Worm (Caenorhabditis elegans) whole organism, L4/young adult: ENCODE measurements around the gene srx-68.

Experiments
- W03F9.2 ChIP-seq: fragments of 150-350 bp; optimal IDR thresholded peaks from 2 replicates; lab custom pipeline; 2014; ENCODE audit warnings: missing biosample characterization, missing genetic modification characterization
- dao-5 ChIP-seq: sonication (generic microtip); optimal IDR thresholded peaks from 2 replicates; lab custom pipeline; 2016; ENCODE audit warnings: missing genotype, missing genetic modification characterization, moderate library complexity, missing compliant biosample characterization
- him-1 ChIP-seq: sonication (generic microtip); optimal IDR thresholded peaks from 2 replicates; lab custom pipeline; 2016; ENCODE audit warnings: missing genotype, missing genetic modification reagents, missing genetic modification characterization, missing compliant biosample characterization

The srx-68 gene

ce11 chrV:3896018-3896417 lies 16.6 kb upstream of the srx-68 start:
- no peak for TF ChIP-seq dao-5 (tag; lab: Kevin White, UChicago)
- TF ChIP-seq W03F9.2 = no peak
- TF ChIP-seq him-1 (tag; lab: Kevin White, UChicago) = no peak

ce11 chrV:3900102-3900501 lies 12.5 kb upstream of the srx-68 start, which contains the start of gene irld-22:
irld-22 (minus strand) TSS chrV:3900202.
- TF ChIP-seq W03F9.2 (no peak), him-1 (tag; lab: Kevin White, UChicago) (no peak), dao-5 (tag; lab: Kevin White, UChicago) (no peak)

DNA sequence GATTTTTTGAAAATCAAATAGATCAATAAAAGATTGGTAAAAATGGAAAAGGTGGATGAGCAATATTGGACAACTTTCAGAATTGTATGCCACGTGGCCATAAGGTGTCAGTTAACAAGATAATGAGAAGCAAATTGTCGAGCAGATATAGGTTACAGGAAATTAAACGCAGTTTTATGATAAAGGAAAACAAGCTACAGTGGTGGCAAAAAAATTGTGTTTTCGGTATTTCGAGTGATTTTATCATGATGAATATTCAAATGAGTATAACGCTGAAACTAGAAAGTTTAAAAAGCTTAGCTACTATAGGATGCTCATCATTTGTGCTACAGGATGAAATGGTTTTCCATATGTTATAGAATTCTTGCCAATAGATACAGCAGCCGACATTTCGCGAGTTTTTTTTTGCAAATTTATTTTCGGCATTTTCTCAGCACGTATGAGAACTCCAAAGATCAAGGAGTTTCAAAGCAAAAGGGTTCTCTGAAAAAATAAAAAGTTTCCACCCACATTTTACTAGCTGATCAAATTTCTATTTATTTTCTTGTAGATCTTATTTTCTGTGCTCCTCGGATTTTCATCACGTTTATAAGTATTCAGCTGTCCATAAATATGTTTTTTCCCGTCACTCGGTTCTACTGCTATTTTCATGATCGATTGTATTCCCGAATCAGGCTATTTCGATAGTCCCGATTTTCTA lies 10.0 kb upstream of the srx-68 start, which contains the start of the genes str-229 and srh-190:
TSS of gene str-229 (minus strand) at position 101 of the 700 bp plus-strand sequence.
TSS of gene srh-190 (plus strand) at position 650 of the 700 bp plus-strand sequence.
- no peak for TF ChIP-seq dao-5 (tag; lab: Kevin White, UChicago)
- TF ChIP-seq W03F9.2 = no peak
- no peak for TF ChIP-seq him-1 (tag; lab: Kevin White, UChicago)

- TF ChIP-seq dao-5 (tag; lab: Kevin White, UChicago) (no peak), W03F9.2 (no peak), him-1 (tag; lab: Kevin White, UChicago) (no peak)
Measured at ce11 chrV:3903424-3903823, 9.1 kb upstream of the srx-68 start.

- TF ChIP-seq him-1 (tag; lab: Kevin White, UChicago) = no peak
- TF ChIP-seq W03F9.2 = no peak
- no peak for TF ChIP-seq dao-5 (tag; lab: Kevin White, UChicago)
Measured at ce11 chrV:3905841-3906240, 6.7 kb upstream of the srx-68 start, which contains the start of gene nhr-156. nhr-156 (plus strand) TSS chrV:3906106.

DNA sequence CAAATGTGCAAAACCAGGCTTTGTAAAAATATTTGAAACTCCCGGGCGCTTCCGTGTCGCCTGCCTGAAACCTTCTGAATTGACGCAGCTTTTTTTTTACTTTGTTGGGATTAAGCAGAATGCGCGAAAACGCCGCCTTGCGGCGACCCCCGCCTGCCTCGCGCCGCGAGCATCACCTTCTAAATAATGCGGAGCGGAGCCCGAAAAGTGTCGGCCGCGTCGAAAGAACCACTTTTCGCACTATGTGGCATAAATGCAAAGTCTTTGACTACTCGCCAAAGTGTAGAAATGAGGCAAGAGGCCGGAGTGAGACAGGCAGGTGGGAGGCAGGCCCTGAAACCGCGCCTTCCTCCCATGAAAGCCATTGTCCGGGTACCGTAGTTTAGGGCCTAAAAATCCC lies 559 bp downstream of the srx-68 start:
- no peak for TF ChIP-seq him-1 (tag; lab: Kevin White, UChicago)
- no peak for TF ChIP-seq W03F9.2
- TF ChIP-seq dao-5 (tag; lab: Kevin White, UChicago) = no peak

DNA sequence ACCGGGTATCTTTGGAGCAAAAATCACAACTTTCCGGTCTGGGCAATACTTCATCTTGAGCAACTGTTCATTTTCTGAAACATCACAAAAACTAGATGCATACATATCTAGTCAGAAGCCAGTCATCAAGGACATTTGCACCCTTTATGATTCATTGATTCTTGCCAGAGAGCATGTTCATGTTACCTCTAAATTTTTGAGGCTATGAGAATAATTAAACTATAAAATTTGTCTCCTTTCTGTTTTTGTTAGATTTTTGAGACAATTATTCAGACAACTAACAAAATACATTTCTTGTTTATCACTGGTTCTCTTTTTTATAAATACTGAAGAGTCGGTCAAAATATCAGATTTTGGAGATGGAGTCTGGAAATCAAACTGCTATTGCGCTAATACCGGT lies 3.9 kb downstream of the srx-68 start, which contains the start of gene srx-67:
TSS of gene srx-67 (plus strand) at position 301 of the 400 bp plus-strand sequence.
- TF ChIP-seq dao-5 (tag; lab: Kevin White, UChicago) (no peak), W03F9.2 (no peak)

DNA sequence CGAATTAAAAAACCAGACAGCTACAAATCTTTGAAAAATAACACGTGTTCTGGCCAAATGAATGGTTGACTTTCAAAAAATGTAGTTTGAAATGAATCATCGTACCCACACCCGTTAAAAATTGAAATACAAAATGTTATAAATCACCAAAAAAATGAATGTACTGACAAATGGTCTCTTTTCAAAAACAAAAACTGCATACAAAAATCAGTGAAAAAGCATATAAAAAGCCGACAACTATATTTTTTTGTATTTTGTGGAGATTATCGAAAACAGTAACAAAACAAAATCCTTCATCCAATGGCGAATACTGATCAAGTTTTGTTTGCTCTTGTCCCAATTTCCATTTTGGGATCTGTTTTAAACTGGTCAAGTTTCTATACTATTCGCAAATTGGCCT lies 6.7 kb downstream of the srx-68 start, which contains the start of gene srx-66:
TSS of gene srx-66 (plus strand) at position 301 of the 400 bp plus-strand sequence.
- TF ChIP-seq W03F9.2 (no peak), him-1 (tag; lab: Kevin White, UChicago) (no peak), dao-5 (tag; lab: Kevin White, UChicago) (no peak)

DNA sequence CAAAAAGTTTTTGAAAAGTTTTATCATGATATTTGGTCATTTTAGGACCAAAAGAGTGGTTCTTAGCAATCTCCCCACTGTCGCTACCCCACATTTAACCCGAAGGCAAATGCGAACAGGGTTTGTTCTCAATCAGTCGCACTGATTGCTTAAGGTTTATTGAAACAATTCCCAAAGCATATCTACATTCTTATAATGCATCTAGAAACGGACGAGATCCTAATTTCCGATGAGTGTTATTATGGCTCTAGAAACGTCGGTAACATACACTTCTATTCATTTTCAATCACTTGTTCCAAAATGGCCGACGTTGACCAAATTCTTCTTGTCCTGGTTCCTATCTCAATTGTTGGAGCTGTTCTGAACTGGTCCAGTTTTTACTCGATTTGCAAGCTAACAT lies 9.1 kb downstream of the srx-68 start, which contains the start of gene srx-65:
TSS of gene srx-65 (plus strand) at position 301 of the 400 bp plus-strand sequence.
- TF ChIP-seq him-1 (tag; lab: Kevin White, UChicago) = no peak
- TF ChIP-seq W03F9.2 = no peak
- TF ChIP-seq dao-5 (tag; lab: Kevin White, UChicago) = no peak

ce11 chrV:3922547-3922946 lies 10.0 kb downstream of the srx-68 start:
- no peak for TF ChIP-seq him-1 (tag; lab: Kevin White, UChicago)
- TF ChIP-seq dao-5 (tag; lab: Kevin White, UChicago) = no peak
- no peak for TF ChIP-seq W03F9.2

- no peak for TF ChIP-seq him-1 (tag; lab: Kevin White, UChicago)
- TF ChIP-seq W03F9.2 = no peak
- TF ChIP-seq dao-5 (tag; lab: Kevin White, UChicago) = no peak
Measured at ce11 chrV:3927522-3927921, 14.9 kb downstream of the srx-68 start.

DNA sequence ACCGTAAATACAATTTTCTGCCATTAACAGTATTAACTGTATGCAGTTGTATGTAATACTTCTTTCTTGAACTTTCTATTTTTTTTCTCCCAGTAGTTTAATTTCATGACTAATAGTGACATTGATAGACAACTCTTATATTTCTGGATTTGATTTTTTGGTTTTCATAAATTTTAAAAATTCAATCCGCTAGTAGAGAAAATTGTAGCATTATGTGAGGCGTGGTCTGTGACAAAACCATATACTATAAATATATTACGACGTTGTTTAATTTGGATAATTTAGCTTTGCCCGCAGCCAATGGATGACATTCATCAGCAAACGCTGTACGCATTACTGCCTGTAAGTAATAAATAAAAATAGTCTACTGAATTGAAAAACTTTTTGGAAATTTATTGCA lies 16.5 kb downstream of the srx-68 start, which contains the start of gene srx-64:
TSS of gene srx-64 (plus strand) at position 301 of the 400 bp plus-strand sequence.
- TF ChIP-seq dao-5 (tag; lab: Kevin White, UChicago) (no peak), W03F9.2 (no peak), him-1 (tag; lab: Kevin White, UChicago) (no peak)

- TF ChIP-seq dao-5 (tag; lab: Kevin White, UChicago) (no peak), him-1 (tag; lab: Kevin White, UChicago) (no peak)
Measured at ce11 chrV:3931326-3931725, 18.8 kb downstream of the srx-68 start, which contains the start of gene srx-63. srx-63 (plus strand) TSS chrV:3931626.

ce11 chrV:3935892-3936478 lies 23.4 kb downstream of the srx-68 start, which contains the start of gene cyp-35A5:
cyp-35A5 (plus strand) TSS chrV:3936326.
- no peak for TF ChIP-seq dao-5 (tag; lab: Kevin White, UChicago)
- no peak for TF ChIP-seq W03F9.2
- TF ChIP-seq him-1 (tag; lab: Kevin White, UChicago) = no peak
